Worm (Caenorhabditis elegans): ENCODE results near the gene sti-1.

DNA sequence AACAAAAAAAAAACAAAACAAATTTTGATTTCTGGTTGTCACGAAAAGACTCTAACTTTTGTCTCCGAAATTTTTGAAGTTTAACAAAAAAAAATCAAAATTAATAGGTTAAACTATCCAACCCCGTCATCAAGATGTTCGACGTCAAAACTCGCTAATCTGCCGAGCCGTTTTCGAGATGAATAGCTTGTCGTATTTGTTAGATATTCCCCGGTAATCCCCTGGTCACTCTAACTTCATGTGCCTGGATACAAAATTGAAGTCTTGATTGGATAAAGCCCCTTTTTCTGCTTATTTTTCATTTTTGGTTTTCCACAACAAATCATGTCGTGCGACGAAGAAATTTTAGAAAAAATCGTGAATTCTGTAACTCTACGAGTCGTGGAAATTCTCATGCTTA, 9.1 kb downstream of the sti-1 start, which contains the start of gene srab-16:
- TF ChIP-seq ref-1 (GFP tag; conservative IDR thresholded peaks at IDR 0.05) (no peak), klf-2 (GFP tag; conservative IDR thresholded peaks at IDR 0.05) (no peak), flt-1 (GFP tag; IDR thresholded peaks at IDR 0.05) (no peak)
